Worm (Caenorhabditis elegans) whole organism, L2 larva: ENCODE measurements around the gene C49F8.3.

Experiments
- C34F6.9 ChIP-seq: fragments of 150-350 bp; optimal IDR thresholded peaks from 2 replicates; lab custom pipeline; 2014; ENCODE audit warnings: missing biosample characterization, missing genetic modification characterization
- F13H6.1 ChIP-seq: sonication (generic microtip); optimal IDR thresholded peaks from 2 replicates; lab custom pipeline; 2016; ENCODE audit warnings: missing genetic modification characterization, missing compliant biosample characterization
- Y55F3AM.14 ChIP-seq: fragments of 200-800 bp; sonication (Bioruptor generic); optimal IDR thresholded peaks from 2 replicates; lab custom pipeline; 2018; ENCODE audit warnings: mild to moderate bottlenecking, missing genetic modification characterization, missing compliant biosample characterization
- ZK546.5 ChIP-seq: sonication (generic microtip); optimal IDR thresholded peaks from 2 replicates; lab custom pipeline; 2017; ENCODE audit warnings: missing biosample characterization, missing genetic modification characterization
- alr-1 ChIP-seq: fragments of 150-350 bp; optimal IDR thresholded peaks from 2 replicates; lab custom pipeline; 2014; ENCODE audit warnings: missing biosample characterization, missing genetic modification characterization
- aly-2 ChIP-seq: fragments of 150-350 bp; optimal IDR thresholded peaks from 2 replicates; lab custom pipeline; 2014; ENCODE audit warnings: missing biosample characterization, missing genetic modification characterization
- ama-1 ChIP-seq: fragments of 150-350 bp; optimal IDR thresholded peaks from 2 replicates; lab custom pipeline; 2018; ENCODE audit warnings: inconsistent platforms
- blmp-1 ChIP-seq: sonication (generic microtip); optimal IDR thresholded peaks from 2 replicates; lab custom pipeline; 2017; ENCODE audit warnings: missing genetic modification characterization, mild to moderate bottlenecking, missing compliant biosample characterization, antibody characterized with exemption, moderate library complexity; ENCODE audit not compliant: insufficient read depth
- ceh-16 ChIP-seq: fragments of 150-350 bp; optimal IDR thresholded peaks from 2 replicates; lab custom pipeline; 2014; ENCODE audit warnings: missing biosample characterization, missing genetic modification characterization
- crh-2 ChIP-seq: sonication (generic microtip); optimal IDR thresholded peaks from 2 replicates; lab custom pipeline; 2017; ENCODE audit warnings: missing biosample characterization, missing genetic modification characterization
- egl-27 ChIP-seq: sonication (generic microtip); optimal IDR thresholded peaks from 3 replicates; lab custom pipeline; 2017; ENCODE audit warnings: missing biosample characterization, missing genetic modification reagents, missing genetic modification characterization
- elt-3 ChIP-seq: sonication (generic microtip); optimal IDR thresholded peaks from 2 replicates; lab custom pipeline; 2017; ENCODE audit warnings: missing biosample characterization, missing genetic modification characterization
- fos-1 ChIP-seq: fragments of 150-350 bp; optimal IDR thresholded peaks from 2 replicates; lab custom pipeline; 2014; ENCODE audit warnings: missing biosample characterization, missing genetic modification characterization
- gmeb-1 ChIP-seq: fragments of 150-350 bp; optimal IDR thresholded peaks from 2 replicates; lab custom pipeline; 2014; ENCODE audit warnings: missing biosample characterization, missing genetic modification characterization
- lin-11 ChIP-seq: fragments of 150-350 bp; sonication (generic microtip); optimal IDR thresholded peaks from 2 replicates; lab custom pipeline; 2014; ENCODE audit warnings: missing biosample characterization, missing genetic modification characterization, inconsistent platforms, mixed read lengths
- lin-13 ChIP-seq: fragments of 150-350 bp; optimal IDR thresholded peaks from 2 replicates; lab custom pipeline; 2014; ENCODE audit warnings: missing biosample characterization, missing genetic modification reagents, missing genetic modification characterization
- lin-39 ChIP-seq: fragments of 150-350 bp; optimal IDR thresholded peaks from 2 replicates; lab custom pipeline; 2014; ENCODE audit warnings: missing biosample characterization, missing genetic modification reagents, missing genetic modification characterization
- lsy-2 ChIP-seq, 2 experiments: fragments of 150-350 bp in 1 of 2; sonication (generic microtip) in 1 of 2; optimal IDR thresholded peaks; 2 replicates each; lab custom pipeline; 2014 to 2017; ENCODE audit warnings: missing biosample characterization in 2 of 2, missing genetic modification characterization in 2 of 2
- mab-5 ChIP-seq: fragments of 150-350 bp; optimal IDR thresholded peaks from 2 replicates; lab custom pipeline; 2014; ENCODE audit warnings: missing biosample characterization, missing genetic modification characterization
- mbf-1 ChIP-seq: sonication (generic microtip); optimal IDR thresholded peaks from 2 replicates; lab custom pipeline; 2017; ENCODE audit warnings: missing biosample characterization, missing genetic modification characterization
- mdl-1 ChIP-seq, 2 experiments: fragments of 150-350 bp in 1 of 2; sonication (generic microtip) in 1 of 2; optimal IDR thresholded peaks; 2 replicates each; lab custom pipeline; 2017; ENCODE audit warnings: missing biosample characterization in 2 of 2, missing genetic modification characterization in 2 of 2
- nhr-10 ChIP-seq: sonication (generic microtip); optimal IDR thresholded peaks from 2 replicates; lab custom pipeline; 2017; ENCODE audit warnings: missing biosample characterization, missing genetic modification characterization
- nhr-11 ChIP-seq: fragments of 150-350 bp; optimal IDR thresholded peaks from 2 replicates; lab custom pipeline; 2014; ENCODE audit warnings: missing biosample characterization, missing genetic modification characterization
- nhr-12 ChIP-seq: fragments of 150-350 bp; optimal IDR thresholded peaks from 2 replicates; lab custom pipeline; 2014; ENCODE audit warnings: missing biosample characterization, missing genetic modification characterization
- nhr-129 ChIP-seq: fragments of 150-350 bp; optimal IDR thresholded peaks from 2 replicates; lab custom pipeline; 2014; ENCODE audit warnings: missing biosample characterization, missing genetic modification characterization
- nhr-21 ChIP-seq: fragments of 150-350 bp; optimal IDR thresholded peaks from 2 replicates; lab custom pipeline; 2014; ENCODE audit warnings: missing biosample characterization, missing genetic modification characterization
- nhr-23 ChIP-seq: fragments of 150-350 bp; optimal IDR thresholded peaks from 2 replicates; lab custom pipeline; 2014; ENCODE audit warnings: missing biosample characterization, missing genetic modification reagents, missing genetic modification characterization
- nhr-237 ChIP-seq: fragments of 150-350 bp; optimal IDR thresholded peaks from 2 replicates; lab custom pipeline; 2014; ENCODE audit warnings: missing biosample characterization, missing genetic modification characterization
- nhr-6 ChIP-seq: fragments of 150-350 bp; optimal IDR thresholded peaks from 2 replicates; lab custom pipeline; 2014; ENCODE audit warnings: missing biosample characterization, missing genetic modification characterization
- nhr-77 ChIP-seq: fragments of 150-350 bp; optimal IDR thresholded peaks from 2 replicates; lab custom pipeline; 2014; ENCODE audit warnings: missing biosample characterization, missing genetic modification characterization
- peb-1 ChIP-seq: fragments of 150-350 bp; optimal IDR thresholded peaks from 2 replicates; lab custom pipeline; 2014; ENCODE audit warnings: missing biosample characterization, missing genetic modification characterization
- sem-4 ChIP-seq: fragments of 150-350 bp; optimal IDR thresholded peaks from 2 replicates; lab custom pipeline; 2014; ENCODE audit warnings: missing biosample characterization, missing genetic modification reagents, missing genetic modification characterization
- skn-1 ChIP-seq: sonication (generic microtip); optimal IDR thresholded peaks from 2 replicates; lab custom pipeline; 2017; ENCODE audit warnings: missing biosample characterization, missing genetic modification characterization
- sma-3 ChIP-seq: sonication (generic microtip); optimal IDR thresholded peaks from 2 replicates; lab custom pipeline; 2016; ENCODE audit warnings: missing genetic modification reagents, missing genetic modification characterization, missing compliant biosample characterization
- sma-9 ChIP-seq, 2 experiments: fragments of 150-350 bp in 1 of 2; sonication (generic microtip) in 1 of 2; optimal IDR thresholded peaks; 2 replicates each; lab custom pipeline; 2014 to 2016; ENCODE audit warnings: missing genetic modification characterization in 2 of 2, mild to moderate bottlenecking in 1 of 2, missing biosample characterization in 1 of 2, missing compliant biosample characterization in 1 of 2, missing genetic modification reagents in 1 of 2, moderate library complexity in 1 of 2
- snpc-4 ChIP-seq: fragments of 150-350 bp; optimal IDR thresholded peaks from 2 replicates; lab custom pipeline; 2014; ENCODE audit warnings: missing biosample characterization, missing genetic modification characterization
- unc-39 ChIP-seq: fragments of 150-350 bp; optimal IDR thresholded peaks from 2 replicates; lab custom pipeline; 2014; ENCODE audit warnings: missing biosample characterization, missing genetic modification characterization
- unc-55 ChIP-seq: fragments of 150-350 bp; sonication (generic microtip); optimal IDR thresholded peaks from 3 replicates; lab custom pipeline; 2014; ENCODE audit warnings: missing biosample characterization, missing genetic modification reagents, missing genetic modification characterization
- unc-62 ChIP-seq: fragments of 150-350 bp; optimal IDR thresholded peaks from 2 replicates; lab custom pipeline; 2014; ENCODE audit warnings: missing biosample characterization, missing genetic modification reagents, missing genetic modification characterization
- zag-1 ChIP-seq: fragments of 150-350 bp; optimal IDR thresholded peaks from 2 replicates; lab custom pipeline; 2014; ENCODE audit warnings: missing biosample characterization, missing genetic modification characterization
- ztf-1 ChIP-seq: fragments of 200-800 bp; sonication (Bioruptor generic); conservative IDR thresholded peaks from 2 replicates; pipeline ENCODE4 v1.3.6; 2022; ENCODE audit warnings: missing genetic modification characterization, missing compliant biosample characterization
- ztf-11 ChIP-seq: sonication (generic microtip); optimal IDR thresholded peaks from 2 replicates; lab custom pipeline; 2017; ENCODE audit warnings: missing biosample characterization, missing genetic modification characterization

Gene C49F8.3

ce11 chrX:13417479-13417878 is 30.1 kb upstream of the C49F8.3 start:
- TF ChIP-seq peb-1 (tag; lab: Kevin White, UChicago): no peak
- TF ChIP-seq nhr-6 (tag; lab: Kevin White, UChicago): no peak
- TF ChIP-seq gmeb-1 (tag; lab: Kevin White, UChicago): no peak
- no peak for TF ChIP-seq C34F6.9
- TF ChIP-seq fos-1 (tag; lab: Kevin White, UChicago): no peak

- TF ChIP-seq nhr-10 (tag; lab: Kevin White, UChicago) (no peak), unc-55 (GFP tag; lab: Kevin White, UChicago) (no peak), zag-1 (tag; lab: Kevin White, UChicago) (no peak), F13H6.1 (tag; lab: Kevin White, UChicago) (no peak), crh-2 (tag; lab: Kevin White, UChicago) (peak; percentile 38), unc-39 (no peak), nhr-11 (tag; lab: Kevin White, UChicago) (no peak), sem-4 (tag; lab: Kevin White, UChicago) (no peak), aly-2 (tag; lab: Kevin White, UChicago) (no peak), nhr-77 (tag; lab: Kevin White, UChicago) (no peak), sma-3 (peak; percentile 18), nhr-21 (no peak), egl-27 (tag; lab: Kevin White, UChicago) (no peak), fos-1 (tag; lab: Kevin White, UChicago) (peak; percentile 32), peb-1 (tag; lab: Kevin White, UChicago) (no peak), nhr-237 (no peak), nhr-12 (tag; lab: Kevin White, UChicago) (no peak), sma-9 (GFP tag; optimal IDR thresholded peaks at IDR 0.05; lab: Kevin White, UChicago) (peak; percentile 57), sma-9 (tag; optimal IDR thresholded peaks at IDR 0.05; lab: Kevin White, UChicago) (no peak), nhr-6 (tag; lab: Kevin White, UChicago) (no peak), alr-1 (tag; lab: Kevin White, UChicago) (no peak), unc-62 (GFP tag; lab: Kevin White, UChicago) (no peak), skn-1 (tag; lab: Kevin White, UChicago) (no peak), ZK546.5 (tag; lab: Kevin White, UChicago) (no peak), ztf-11 (no peak), ceh-16 (no peak), mbf-1 (tag; lab: Kevin White, UChicago) (no peak), gmeb-1 (tag; lab: Kevin White, UChicago) (peak; percentile 17), ztf-1 (GFP tag; lab: Robert Waterston, UW) (no peak), mdl-1 (tag; optimal IDR thresholded peaks at IDR 0.05; lab: Kevin White, UChicago) (no peak), lin-11 (tag; lab: Kevin White, UChicago) (no peak), nhr-23 (tag; lab: Kevin White, UChicago) (no peak), lin-13 (GFP tag; lab: Kevin White, UChicago) (no peak)
Measured at ce11 chrX:13415722-13416121, 28.4 kb upstream of the C49F8.3 start, which contains the start of gene C29F7.2. C29F7.2 (plus strand) TSS chrX:13416078.

ce11 chrX:13414974-13415373 is 27.6 kb upstream of the C49F8.3 start:
- TF ChIP-seq lin-11 (tag; lab: Kevin White, UChicago) (peak; percentile 1), ama-1 (lab: Kevin White, UChicago) (no peak), unc-55 (GFP tag; lab: Kevin White, UChicago) (no peak), sma-3 (peak; percentile 30), mdl-1 (tag; optimal IDR thresholded peaks at IDR 0.05; lab: Kevin White, UChicago) (no peak), C34F6.9 (peak; percentile 7), lin-39 (tag; lab: Kevin White, UChicago) (no peak), F13H6.1 (tag; lab: Kevin White, UChicago) (peak; percentile 11), snpc-4 (tag; lab: Kevin White, UChicago) (no peak), mab-5 (tag; lab: Kevin White, UChicago) (no peak), sma-9 (GFP tag; optimal IDR thresholded peaks at IDR 0.05; lab: Kevin White, UChicago) (peak; percentile 63), sma-9 (tag; optimal IDR thresholded peaks at IDR 0.05; lab: Kevin White, UChicago) (no peak), gmeb-1 (tag; lab: Kevin White, UChicago) (peak; percentile 9), Y55F3AM.14 (GFP tag; lab: Kevin White, UChicago) (no peak), nhr-10 (tag; lab: Kevin White, UChicago) (no peak), elt-3 (no peak), nhr-11 (tag; lab: Kevin White, UChicago) (no peak), nhr-23 (tag; lab: Kevin White, UChicago) (no peak), crh-2 (tag; lab: Kevin White, UChicago) (peak; percentile 24), ZK546.5 (tag; lab: Kevin White, UChicago) (no peak), nhr-129 (no peak), lsy-2 (tag; optimal IDR thresholded peaks at IDR 0.05; lab: Kevin White, UChicago) (peak in 1 of 2 experiments; percentile 1), blmp-1 (no peak), fos-1 (tag; lab: Kevin White, UChicago) (peak; percentile 11), nhr-237 (no peak), nhr-77 (tag; lab: Kevin White, UChicago) (no peak), nhr-21 (peak; percentile 31)
